Fruit fly (Drosophila melanogaster) S2 (cell line): ENCODE measurements around the gene Dip-B.

Experiments
- CG8478 ChIP-seq: fragments of >200 bp; optimal IDR thresholded peaks from 2 replicates; lab custom pipeline; 2018
- CTCF ChIP-seq, 2 experiments: fragments of >200 bp; optimal IDR thresholded peaks; 2 replicates each; lab custom pipeline; 2018

DNA sequence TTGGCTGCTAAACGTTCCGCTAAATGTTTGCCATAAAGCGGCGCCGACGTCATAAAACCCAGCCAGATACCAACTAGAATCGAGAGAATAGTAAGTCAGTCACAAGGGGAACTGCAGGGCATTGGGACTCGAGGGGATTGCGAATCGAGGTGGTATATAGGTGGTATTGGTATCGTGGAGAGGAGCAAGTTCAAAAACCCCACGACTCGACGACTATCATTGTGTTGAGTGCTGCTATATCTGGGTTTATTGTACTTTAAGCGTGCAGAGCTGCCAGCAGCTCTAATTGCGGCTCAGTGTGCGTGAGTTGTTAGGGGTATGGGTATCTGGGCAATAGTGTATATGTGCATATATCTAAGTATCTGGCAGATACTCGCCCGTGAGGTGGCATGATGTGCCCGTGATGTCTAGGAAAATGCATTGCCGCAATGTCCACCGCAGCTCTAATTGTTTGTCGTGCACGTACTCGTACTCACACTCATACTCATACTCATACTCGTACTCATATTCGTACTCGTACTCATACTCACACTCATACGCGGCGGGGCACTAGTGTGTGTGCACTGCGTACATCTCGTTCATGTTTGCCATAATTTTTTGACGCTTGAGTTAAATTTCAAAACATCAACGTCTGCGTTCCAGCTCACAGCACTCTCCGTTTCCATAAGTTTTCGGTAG lies 24.1 kb downstream of the Dip-B start:
- no peak for TF ChIP-seq CTCF (optimal IDR thresholded peaks at IDR 0.05; lab: Kevin White, UChicago)
- TF ChIP-seq CG8478 (lab: Kevin White, UChicago) = no peak
